Fruit fly (Drosophila melanogaster): ENCODE results near the gene ImpL2.
A peak's percentile ranks its signal among the peaks of the same experiment; 100 is the strongest.

ImpL2 gene

DNA sequence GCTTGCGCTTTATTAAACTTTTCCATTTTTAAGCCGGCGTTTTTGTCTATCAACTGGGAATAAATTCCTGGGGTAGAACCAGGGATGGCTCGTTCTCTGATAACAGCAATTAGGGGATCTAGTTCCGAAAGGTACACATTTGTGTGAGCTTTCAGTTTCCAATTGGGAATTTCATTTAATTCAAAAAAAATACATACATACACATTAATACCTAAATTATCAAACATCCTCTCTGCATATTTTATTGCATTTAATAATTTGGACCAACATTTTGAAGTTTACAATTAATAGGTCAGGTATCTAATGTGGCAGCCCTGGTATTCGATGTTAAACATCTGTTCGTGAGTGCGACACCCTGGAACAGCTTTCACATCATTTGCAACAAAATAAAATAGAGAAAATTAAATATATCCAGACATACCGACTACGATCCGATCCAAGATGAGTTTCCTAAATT is 23.2 kb upstream of the ImpL2 start, which contains the start of the genes CG15011 and CG1309 (continued):
- peak; percentile 67 for TF ChIP-seq Sry-β (GFP tag; optimal IDR thresholded peaks at IDR 0.05)
- TF ChIP-seq Ets97D (GFP tag; optimal IDR thresholded peaks at IDR 0.05) = peak; percentile 58
- TF ChIP-seq schlank (tag; optimal IDR thresholded peaks at IDR 0.05) = peak; percentile 8
- peak; percentile 12 for TF ChIP-seq ac (GFP tag; optimal IDR thresholded peaks at IDR 0.05)
- TF ChIP-seq PHDP (tag; optimal IDR thresholded peaks at IDR 0.05) = peak; percentile 83
- TF ChIP-seq nmo (GFP tag; optimal IDR thresholded peaks at IDR 0.05) = peak; percentile 92
- no peak for TF ChIP-seq pita (GFP tag; optimal IDR thresholded peaks at IDR 0.05)
- TF ChIP-seq CG5245 (GFP tag; optimal IDR thresholded peaks at IDR 0.05) = peak; percentile 75
- TF ChIP-seq dan (GFP tag; IDR thresholded peaks at IDR 0.05) = peak; percentile 32; the same call in 1 of the 2 replicates
- TF ChIP-seq unc-4 (GFP tag; IDR thresholded peaks at IDR 0.05; ENCODE audit: partially characterized antibody) = peak; percentile 48
- peak; percentile 79 for TF ChIP-seq CG6272 (GFP tag; IDR thresholded peaks at IDR 0.05)
- peak; percentile 56 for TF ChIP-seq salm (tag; optimal IDR thresholded peaks at IDR 0.05)
- TF ChIP-seq CG16779 (GFP tag; IDR thresholded peaks at IDR 0.05) = no peak
- TF ChIP-seq CG2199 (GFP tag; IDR thresholded peaks at IDR 0.05) = 0 out of 3 replicates have a peak, but pooled peaks have one; percentile 23
- TF ChIP-seq ssp (GFP tag; IDR thresholded peaks at IDR 0.05) = peak; percentile 66
- peak; percentile 63 for TF ChIP-seq CG9437 (GFP tag; optimal IDR thresholded peaks at IDR 0.05)
- peak; percentile 76 for TF ChIP-seq CG31441 (GFP tag; IDR thresholded peaks at IDR 0.05)
- no peak for TF ChIP-seq hkb (optimal IDR thresholded peaks at IDR 0.05)
- peak; percentile 60; the same call in 1 of the 2 replicates for TF ChIP-seq hkb (GFP tag; IDR thresholded peaks at IDR 0.05)
- TF ChIP-seq bigmax (GFP tag; optimal IDR thresholded peaks at IDR 0.05) = no peak
- TF ChIP-seq CG7556 (GFP tag; optimal IDR thresholded peaks at IDR 0.05) = peak; percentile 75
- peak; percentile 90 for TF ChIP-seq YL-1 (GFP tag; optimal IDR thresholded peaks at IDR 0.05)
- peak; percentile 80 for TF ChIP-seq Xrp1 (GFP tag; IDR thresholded peaks at IDR 0.05)
- TF ChIP-seq Usf (GFP tag; optimal IDR thresholded peaks at IDR 0.05) = peak; percentile 51
- TF ChIP-seq gfzf (GFP tag; optimal IDR thresholded peaks at IDR 0.05) = peak; percentile 23
- TF ChIP-seq CG13894 (tag; optimal IDR thresholded peaks at IDR 0.05) = peak; percentile 82
- peak; percentile 69; the same call in 1 of the 3 replicates for TF ChIP-seq Optix (GFP tag; IDR thresholded peaks at IDR 0.05)
- peak; percentile 55 for TF ChIP-seq Scr (GFP tag; IDR thresholded peaks at IDR 0.05; ENCODE audit: partially characterized antibody)
- TF ChIP-seq kah (GFP tag; optimal IDR thresholded peaks at IDR 0.05) = peak; percentile 14
- TF ChIP-seq E2f1 (GFP tag; IDR thresholded peaks at IDR 0.05) = peak; percentile 68
- TF ChIP-seq pzg (GFP tag; optimal IDR thresholded peaks at IDR 0.05) = peak; percentile 65
- 0 out of 2 replicates have a peak, but pooled peaks have one; percentile 49 for TF ChIP-seq chm (GFP tag; IDR thresholded peaks at IDR 0.05)
- peak; percentile 84 for TF ChIP-seq slou (GFP tag; optimal IDR thresholded peaks at IDR 0.05)
- peak; percentile 68 for TF ChIP-seq caup (GFP tag; optimal IDR thresholded peaks at IDR 0.05; ENCODE audit: severe bottlenecking)
- TF ChIP-seq CG3847 (GFP tag; IDR thresholded peaks at IDR 0.05) = peak; percentile 77
- peak; percentile 84 for TF ChIP-seq CG15269 (tag; optimal IDR thresholded peaks at IDR 0.05)
- no peak for TF ChIP-seq ro (GFP tag; IDR thresholded peaks at IDR 0.05)
- no peak for TF ChIP-seq usp (GFP tag; optimal IDR thresholded peaks at IDR 0.05)
- peak; percentile 97 for TF ChIP-seq Med (GFP tag)
- TF ChIP-seq Eip74EF (GFP tag; optimal IDR thresholded peaks at IDR 0.05) = peak in 1 of 2 experiments; percentile 53
- peak; percentile 85 for TF ChIP-seq Chrac-16 (GFP tag; optimal IDR thresholded peaks at IDR 0.05)
- peak; percentile 42 for TF ChIP-seq ab (GFP tag; optimal IDR thresholded peaks at IDR 0.05)
- peak; percentile 73 for TF ChIP-seq CG1792 (GFP tag; optimal IDR thresholded peaks at IDR 0.05)
- TF ChIP-seq CG11504 (tag; optimal IDR thresholded peaks at IDR 0.05) = peak; percentile 84
- TF ChIP-seq dm (GFP tag; optimal IDR thresholded peaks at IDR 0.05) = peak; percentile 82
- TF ChIP-seq CG6813 (GFP tag; optimal IDR thresholded peaks at IDR 0.05) = no peak
- TF ChIP-seq phol (tag; optimal IDR thresholded peaks at IDR 0.05) = peak; percentile 87
- peak; percentile 14 for TF ChIP-seq CG10565 (GFP tag; optimal IDR thresholded peaks at IDR 0.05)
- peak; percentile 80 for TF ChIP-seq Side (GFP tag; optimal IDR thresholded peaks at IDR 0.05)
- peak; percentile 35 for TF ChIP-seq cwo (GFP tag; optimal IDR thresholded peaks at IDR 0.05)

Measured in whole organism, embryonic.